Fruit fly (Drosophila melanogaster) whole organism: Measurements from ENCODE around the gene Sry-delta.

Source experiments
- CG8478 ChIP-seq: fragments of >200 bp; optimal IDR thresholded peaks from 2 replicates; lab custom pipeline; 2018; ENCODE audit warnings: inconsistent platforms
- Dll ChIP-seq: fragments of >200 bp; optimal IDR thresholded peaks from 2 replicates; lab custom pipeline; 2017
- pan ChIP-seq: fragments of >200 bp; optimal IDR thresholded peaks from 2 replicates; lab custom pipeline; 2017
- psq ChIP-seq: fragments of >200 bp; optimal IDR thresholded peaks from 2 replicates; lab custom pipeline; 2017
- usp ChIP-seq: fragments of >200 bp; optimal IDR thresholded peaks from 2 replicates; lab custom pipeline; 2017; ENCODE audit warnings: missing biosample characterization, missing genetic modification characterization, mixed read lengths

- TF ChIP-seq Dll (lab: Kevin White, UChicago) (no peak), pan (no peak), CG8478 (no peak), usp (GFP tag; lab: Kevin White, UChicago) (no peak), psq (lab: Kevin White, UChicago) (no peak)
Observed at dm6 chr3R:30091795-30092699, 48.9 kb downstream of the Sry-delta start.
